Worm (Caenorhabditis elegans): ENCODE results near the gene ctsa-4.1.

The ctsa-4.1 gene

DNA sequence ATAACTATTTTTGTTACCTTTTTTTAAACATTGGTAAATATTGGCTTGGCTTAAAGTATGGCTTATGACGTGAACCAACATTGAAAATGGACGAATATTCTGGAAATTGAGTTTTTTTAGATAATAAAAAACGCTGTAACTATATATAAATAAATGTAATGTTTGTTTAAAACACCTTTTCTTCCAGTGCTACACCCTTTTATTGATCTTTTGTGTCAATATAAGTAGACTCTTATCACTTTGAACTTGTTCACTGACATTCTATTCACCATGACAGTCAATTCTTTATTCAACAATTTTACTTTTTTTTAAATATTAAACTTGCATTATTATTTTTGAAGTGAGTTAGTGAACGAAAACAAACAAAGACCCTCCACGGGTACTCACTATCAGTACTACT, 36.4 kb downstream of the ctsa-4.1 start, which contains the start of gene T25D10.1:
Gene T25D10.1, plus strand, starts transcription at position 169 of the 400 bp plus-strand sequence.
- TF ChIP-seq unc-130 (tag; optimal IDR thresholded peaks at IDR 0.05) (no peak), nhr-12 (tag; optimal IDR thresholded peaks at IDR 0.05) (no peak), fos-1 (tag; optimal IDR thresholded peaks at IDR 0.05) (no peak), nhr-11 (tag; optimal IDR thresholded peaks at IDR 0.05) (no peak), elt-2 (tag; optimal IDR thresholded peaks at IDR 0.05) (peak; percentile 37), xbp-1 (tag; optimal IDR thresholded peaks at IDR 0.05) (no peak)

DNA sequence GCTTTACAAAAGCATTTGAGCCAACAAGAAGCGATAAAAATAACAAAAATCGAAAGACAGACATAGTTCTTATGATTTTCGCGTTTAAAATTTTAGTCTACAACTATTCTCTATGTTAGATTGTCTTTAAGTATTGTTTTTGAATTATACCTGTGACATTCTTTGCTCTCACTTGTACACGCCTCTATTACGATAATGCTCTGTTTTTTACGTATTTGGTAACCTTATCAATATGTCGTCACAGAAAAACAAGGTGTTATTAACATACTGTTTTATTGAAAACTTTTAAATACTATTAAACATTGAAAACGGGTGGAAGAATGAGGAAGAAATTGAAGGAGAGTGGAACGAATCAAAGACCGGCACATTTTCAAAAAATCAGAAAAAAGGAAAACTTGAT, 40.5 kb downstream of the ctsa-4.1 start, which contains the start of gene spp-11:
Gene spp-11, minus strand, starts transcription at position 101 of the 400 bp plus-strand sequence.
- TF ChIP-seq aha-1 (tag; optimal IDR thresholded peaks at IDR 0.05) (no peak), efl-1 (optimal IDR thresholded peaks at IDR 0.05) (no peak), efl-1 (GFP tag; optimal IDR thresholded peaks at IDR 0.05 in 1 of 2) (no peak), C34B4.2 (tag; optimal IDR thresholded peaks at IDR 0.05) (no peak), elt-3 (tag; optimal IDR thresholded peaks at IDR 0.05) (no peak), mep-1 (tag; optimal IDR thresholded peaks at IDR 0.05) (no peak), nhr-47 (tag; optimal IDR thresholded peaks at IDR 0.05) (no peak), ceh-63 (GFP tag; optimal IDR thresholded peaks at IDR 0.05) (no peak), unc-62 (GFP tag; optimal IDR thresholded peaks at IDR 0.05) (no peak), unc-30 (tag; optimal IDR thresholded peaks at IDR 0.05) (no peak), hpl-2 (GFP tag; optimal IDR thresholded peaks at IDR 0.05) (no peak), ama-1 (optimal IDR thresholded peaks at IDR 0.05) (no peak), ces-1 (GFP tag; optimal IDR thresholded peaks at IDR 0.05) (no peak), snpc-4 (tag; optimal IDR thresholded peaks at IDR 0.05) (no peak)

- TF ChIP-seq mep-1 (tag; optimal IDR thresholded peaks at IDR 0.05) (no peak), blmp-1 (tag; optimal IDR thresholded peaks at IDR 0.05) (peak; percentile 45)
Measured at ce11 chrII:6409098-6409497, 42.3 kb downstream of the ctsa-4.1 start.

- TF ChIP-seq nhr-28 (tag; optimal IDR thresholded peaks at IDR 0.05) (no peak), fos-1 (tag; optimal IDR thresholded peaks at IDR 0.05) (no peak), unc-86 (tag; optimal IDR thresholded peaks at IDR 0.05) (no peak), ets-5 (GFP tag; IDR thresholded peaks at IDR 0.05) (no peak), lsy-2 (tag; optimal IDR thresholded peaks at IDR 0.05) (no peak), lin-14 (GFP tag; optimal IDR thresholded peaks at IDR 0.05) (no peak), nhr-77 (tag; optimal IDR thresholded peaks at IDR 0.05) (no peak), mep-1 (tag; optimal IDR thresholded peaks at IDR 0.05) (no peak), egl-27 (tag; optimal IDR thresholded peaks at IDR 0.05) (no peak), mab-9 (GFP tag; IDR thresholded peaks at IDR 0.05) (no peak), swsn-7 (tag; optimal IDR thresholded peaks at IDR 0.05) (no peak), sptf-1 (tag; optimal IDR thresholded peaks at IDR 0.05) (no peak), grh-1 (GFP tag; IDR thresholded peaks at IDR 0.05) (no peak), isw-1 (GFP tag; IDR thresholded peaks at IDR 0.05) (no peak), mdl-1 (tag; optimal IDR thresholded peaks at IDR 0.05) (no peak), snu-23 (GFP tag; optimal IDR thresholded peaks at IDR 0.05) (no peak), lin-35 (GFP tag; optimal IDR thresholded peaks at IDR 0.05) (no peak)
Measured at ce11 chrII:6410181-6410580, 43.4 kb downstream of the ctsa-4.1 start, which contains the start of gene T25D10.4. Gene T25D10.4, minus strand, starts transcription at chrII:6410281.

ce11 chrII:6411660-6412451, 45.1 kb downstream of the ctsa-4.1 start:
- TF ChIP-seq mef-2 (tag; optimal IDR thresholded peaks at IDR 0.05) (no peak), efl-1 (optimal IDR thresholded peaks at IDR 0.05) (no peak), efl-1 (GFP tag; optimal IDR thresholded peaks at IDR 0.05 in 1 of 2) (peak in 1 of 2 experiments; percentile 43), blmp-1 (tag; optimal IDR thresholded peaks at IDR 0.05) (peak; percentile 1)
